Worm (Caenorhabditis elegans): Measurements from ENCODE around the gene btb-17.

Gene btb-17

ce11 chrII:3340251-3340650 lies 45.0 kb downstream of the btb-17 start, which contains the start of gene F14D2.5:
TSS of gene F14D2.5 (plus strand) at chrII:3340551.
- no peak for TF ChIP-seq ztf-11 (tag; optimal IDR thresholded peaks at IDR 0.05)
- no peak for TF ChIP-seq nhr-25 (tag; optimal IDR thresholded peaks at IDR 0.05)
- no peak for TF ChIP-seq pqm-1 (tag; optimal IDR thresholded peaks at IDR 0.05)
- no peak for TF ChIP-seq fkh-2 (tag; optimal IDR thresholded peaks at IDR 0.05)
- no peak for TF ChIP-seq nhr-77 (tag; optimal IDR thresholded peaks at IDR 0.05)
- no peak for TF ChIP-seq egl-27 (tag; optimal IDR thresholded peaks at IDR 0.05)
- no peak for TF ChIP-seq hmg-11 (tag; optimal IDR thresholded peaks at IDR 0.05)
- TF ChIP-seq ceh-16 (tag; optimal IDR thresholded peaks at IDR 0.05): no peak
- TF ChIP-seq nhr-28 (tag; optimal IDR thresholded peaks at IDR 0.05): no peak
- no peak for TF ChIP-seq nhr-76 (tag; optimal IDR thresholded peaks at IDR 0.05)
- no peak for TF ChIP-seq unc-39 (tag; optimal IDR thresholded peaks at IDR 0.05)
- TF ChIP-seq nhr-43 (tag; optimal IDR thresholded peaks at IDR 0.05; ENCODE audit: poor library complexity, severe bottlenecking): no peak
- no peak for TF ChIP-seq lsy-12 (tag; optimal IDR thresholded peaks at IDR 0.05)
- no peak for TF ChIP-seq nhr-67 (tag; optimal IDR thresholded peaks at IDR 0.05)

ce11 chrII:3340818-3341217 lies 45.6 kb downstream of the btb-17 start:
- TF ChIP-seq ceh-9 (tag; optimal IDR thresholded peaks at IDR 0.05) (no peak), hmg-11 (tag; optimal IDR thresholded peaks at IDR 0.05) (no peak), R02D3.7 (tag; optimal IDR thresholded peaks at IDR 0.05) (no peak)

DNA sequence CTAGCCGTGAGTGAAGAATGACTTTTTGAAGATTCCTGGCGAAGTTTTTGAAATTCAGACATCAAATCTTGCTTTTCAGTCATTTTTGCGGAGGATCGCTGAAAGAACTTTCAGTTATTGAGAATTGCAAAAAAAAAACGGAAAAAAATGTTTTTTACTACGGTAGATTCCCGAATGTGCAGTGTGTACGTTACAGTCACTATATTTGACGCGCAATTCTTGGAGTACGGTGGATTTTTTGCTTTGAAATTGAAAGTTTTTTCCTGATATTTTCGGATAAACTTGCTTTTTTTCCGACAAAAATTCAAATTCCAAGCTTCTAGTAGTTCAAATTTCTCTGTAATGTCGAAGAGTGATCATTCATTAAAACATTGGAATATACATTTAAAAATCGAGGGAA lies 46.8 kb downstream of the btb-17 start, which contains the start of gene F14D2.11:
Gene F14D2.11, minus strand, starts transcription at position 101 of the 400 bp plus-strand sequence.
- no peak for TF ChIP-seq pha-4 (tag; optimal IDR thresholded peaks at IDR 0.05)
- no peak for TF ChIP-seq fkh-10 (GFP tag; optimal IDR thresholded peaks at IDR 0.05)
- TF ChIP-seq fos-1 (tag; optimal IDR thresholded peaks at IDR 0.05): no peak
- no peak for TF ChIP-seq nhr-76 (tag; optimal IDR thresholded peaks at IDR 0.05)
- no peak for TF ChIP-seq aly-2 (tag; optimal IDR thresholded peaks at IDR 0.05)
- TF ChIP-seq ztf-11 (tag; optimal IDR thresholded peaks at IDR 0.05): no peak
- TF ChIP-seq egl-27 (tag; optimal IDR thresholded peaks at IDR 0.05): no peak
- no peak for TF ChIP-seq ceh-82 (tag; optimal IDR thresholded peaks at IDR 0.05)
- TF ChIP-seq eor-1 (tag; optimal IDR thresholded peaks at IDR 0.05): no peak
- no peak for TF ChIP-seq elt-2 (tag; optimal IDR thresholded peaks at IDR 0.05)
- TF ChIP-seq ZK546.5 (tag; optimal IDR thresholded peaks at IDR 0.05): no peak
- TF ChIP-seq nhr-23 (tag; optimal IDR thresholded peaks at IDR 0.05): no peak

DNA sequence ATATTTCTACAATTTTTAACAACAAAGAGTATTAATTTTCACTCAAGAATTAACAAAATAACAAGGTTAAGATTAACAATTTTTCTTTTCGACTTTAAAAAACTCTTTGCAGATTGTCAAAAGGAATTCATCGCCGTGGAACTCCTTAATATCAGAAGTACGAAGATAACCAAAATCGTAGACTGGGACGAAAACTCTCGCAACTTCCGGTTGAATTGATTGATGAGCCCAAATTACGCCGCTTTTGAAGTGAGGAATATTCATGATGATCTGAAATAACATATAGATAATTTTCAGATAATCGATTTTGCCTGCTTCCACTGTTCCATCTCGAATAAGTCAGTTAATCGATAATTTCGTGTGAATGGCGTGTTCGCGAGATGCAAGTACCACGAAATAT lies 48.5 kb downstream of the btb-17 start, which contains the start of gene F14D2.15:
Gene F14D2.15, minus strand, starts transcription at position 101 of the 400 bp plus-strand sequence.
- no peak for TF ChIP-seq nhr-76 (tag; optimal IDR thresholded peaks at IDR 0.05)
- TF ChIP-seq snpc-4 (tag; optimal IDR thresholded peaks at IDR 0.05): no peak
- no peak for TF ChIP-seq nhr-67 (tag; optimal IDR thresholded peaks at IDR 0.05)
- no peak for TF ChIP-seq ZK546.5 (tag; optimal IDR thresholded peaks at IDR 0.05)
- TF ChIP-seq lin-39 (tag; optimal IDR thresholded peaks at IDR 0.05): no peak
- TF ChIP-seq mml-1 (tag; optimal IDR thresholded peaks at IDR 0.05): no peak

- TF ChIP-seq mdl-1 (tag; optimal IDR thresholded peaks at IDR 0.05) (no peak), nhr-11 (tag; optimal IDR thresholded peaks at IDR 0.05) (no peak), ztf-4 (tag; optimal IDR thresholded peaks at IDR 0.05) (no peak), nhr-77 (tag; optimal IDR thresholded peaks at IDR 0.05) (no peak), nhr-23 (tag; optimal IDR thresholded peaks at IDR 0.05) (no peak), hmg-11 (tag; optimal IDR thresholded peaks at IDR 0.05) (no peak), aly-2 (tag; optimal IDR thresholded peaks at IDR 0.05) (no peak), R02D3.7 (tag; optimal IDR thresholded peaks at IDR 0.05) (no peak), zag-1 (tag; optimal IDR thresholded peaks at IDR 0.05) (no peak), daf-12 (tag; optimal IDR thresholded peaks at IDR 0.05) (no peak), tbx-2 (tag; optimal IDR thresholded peaks at IDR 0.05) (no peak)
These were observed 49.7 kb downstream of the btb-17 start, which contains the start of gene bath-28 for ce11 chrII:3344917-3345316. TSS of gene bath-28 (minus strand) at chrII:3344967.
